Worm (Caenorhabditis elegans) whole organism, early embryonic: ENCODE results near the gene hrpf-2.

Experiments used
- B0310.2 ChIP-seq: sonication (generic microtip); optimal IDR thresholded peaks from 2 replicates; lab custom pipeline; 2016; ENCODE audit warnings: mild to moderate bottlenecking, missing genetic modification characterization, missing compliant biosample characterization
- F13C5.2 ChIP-seq: sonication (generic microtip); optimal IDR thresholded peaks from 2 replicates; lab custom pipeline; 2017; ENCODE audit warnings: mild to moderate bottlenecking, missing genetic modification characterization, inconsistent platforms, missing compliant biosample characterization
- aly-1 ChIP-seq: sonication (generic microtip); optimal IDR thresholded peaks from 2 replicates; lab custom pipeline; 2016; ENCODE audit warnings: missing genetic modification characterization, missing compliant biosample characterization
- ama-1 ChIP-seq: fragments of 150-350 bp; optimal IDR thresholded peaks from 2 replicates; lab custom pipeline; 2014
- ceh-13 ChIP-seq: fragments of 200-800 bp; sonication (Bioruptor generic); optimal IDR thresholded peaks from 2 replicates; lab custom pipeline; 2018; ENCODE audit warnings: mild to moderate bottlenecking, missing genetic modification characterization, missing compliant biosample characterization
- ceh-36 ChIP-seq: sonication (generic microtip); optimal IDR thresholded peaks from 2 replicates; lab custom pipeline; 2016; ENCODE audit warnings: missing genetic modification characterization, inconsistent platforms, missing compliant biosample characterization
- ets-7 ChIP-seq: sonication (generic microtip); optimal IDR thresholded peaks from 2 replicates; lab custom pipeline; 2016; ENCODE audit warnings: missing genotype, missing genetic modification characterization, missing compliant biosample characterization
- flt-1 ChIP-seq: fragments of 200-800 bp; sonication (Bioruptor generic); IDR thresholded peaks from 2 replicates; pipeline ENCODE4 v1.3.6; 2022; ENCODE audit warnings: missing genetic modification characterization, missing compliant biosample characterization
- hmbx-1 ChIP-seq: sonication (generic microtip); optimal IDR thresholded peaks from 2 replicates; lab custom pipeline; 2016; ENCODE audit warnings: mild to moderate bottlenecking, missing genetic modification characterization, missing compliant biosample characterization
- hmg-4 ChIP-seq: fragments of 200-800 bp; sonication (Bioruptor generic); optimal IDR thresholded peaks from 2 replicates; lab custom pipeline; 2018; ENCODE audit warnings: mild to moderate bottlenecking, missing genetic modification characterization, missing compliant biosample characterization
- hnd-1 ChIP-seq: sonication (generic microtip); optimal IDR thresholded peaks from 2 replicates; lab custom pipeline; 2016; ENCODE audit warnings: missing genetic modification characterization, missing compliant biosample characterization
- pes-1 ChIP-seq: fragments of 200-800 bp; sonication (Bioruptor generic); IDR thresholded peaks from 2 replicates; pipeline ENCODE4 v1.3.6; 2022; ENCODE audit warnings: missing genetic modification reagents, missing genetic modification characterization, missing compliant biosample characterization
- scrt-1 ChIP-seq: fragments of 200-800 bp; sonication (Bioruptor generic); IDR thresholded peaks from 2 replicates; pipeline ENCODE4 v1.3.6; 2022; ENCODE audit warnings: missing genetic modification characterization, missing compliant biosample characterization
- sea-1 ChIP-seq: fragments of 200-800 bp; sonication (Bioruptor generic); conservative IDR thresholded peaks from 2 replicates; pipeline ENCODE4 v1.3.6; 2022; ENCODE audit warnings: missing genetic modification characterization, missing compliant biosample characterization
- tbx-11 ChIP-seq: fragments of 200-800 bp; sonication (Bioruptor generic); IDR thresholded peaks from 2 replicates; pipeline ENCODE4 v1.3.6; 2022; ENCODE audit warnings: missing genetic modification characterization, missing compliant biosample characterization
- tbx-37 ChIP-seq: fragments of 200-800 bp; sonication (Bioruptor generic); conservative IDR thresholded peaks from 2 replicates; pipeline ENCODE4 v1.3.6; 2022; ENCODE audit warnings: missing genetic modification reagents, missing genetic modification characterization, missing compliant biosample characterization
- tra-4 ChIP-seq: sonication (generic microtip); optimal IDR thresholded peaks from 2 replicates; lab custom pipeline; 2017; ENCODE audit warnings: missing genetic modification characterization, missing compliant biosample characterization

The hrpf-2 gene

ce11 chrIV:6336748-6337147 is 39.6 kb downstream of the hrpf-2 start:
- TF ChIP-seq hnd-1 (tag; lab: Kevin White, UChicago), result no peak
- no peak for TF ChIP-seq aly-1 (tag; lab: Kevin White, UChicago)
- TF ChIP-seq F13C5.2 (tag; lab: Kevin White, UChicago), result no peak

ce11 chrIV:6335908-6336307 is 40.4 kb downstream of the hrpf-2 start, which contains the start of gene mif-4:
Gene mif-4, minus strand, starts transcription at chrIV:6335994.
- TF ChIP-seq tbx-11 (GFP tag; lab: Robert Waterston, UW) (no peak), ceh-13 (GFP tag; lab: Kevin White, UChicago) (no peak)

- TF ChIP-seq ets-7 (tag; lab: Kevin White, UChicago) (no peak), B0310.2 (no peak), ceh-36 (tag; lab: Kevin White, UChicago) (no peak), aly-1 (tag; lab: Kevin White, UChicago) (no peak), sea-1 (GFP tag; lab: Robert Waterston, UW) (no peak), pes-1 (GFP tag; lab: Robert Waterston, UW) (no peak), hnd-1 (tag; lab: Kevin White, UChicago) (no peak), scrt-1 (GFP tag; lab: Robert Waterston, UW) (no peak), tbx-11 (GFP tag; lab: Robert Waterston, UW) (no peak), ceh-13 (GFP tag; lab: Kevin White, UChicago) (no peak), ama-1 (no peak), tbx-37 (GFP tag; lab: Robert Waterston, UW) (no peak), flt-1 (no peak), F13C5.2 (tag; lab: Kevin White, UChicago) (no peak), tra-4 (tag; lab: Kevin White, UChicago) (no peak), hmbx-1 (tag; lab: Kevin White, UChicago) (no peak), hmg-4 (no peak)
Observed at ce11 chrIV:6333915-6334314, 42.4 kb downstream of the hrpf-2 start, which contains the start of gene blos-2. Gene blos-2, plus strand, starts transcription at chrIV:6334215.

ce11 chrIV:6330790-6331189 is 45.5 kb downstream of the hrpf-2 start:
- TF ChIP-seq hmbx-1 (tag; lab: Kevin White, UChicago) (no peak), ceh-36 (tag; lab: Kevin White, UChicago) (no peak), ceh-13 (GFP tag; lab: Kevin White, UChicago) (no peak), flt-1 (no peak), F13C5.2 (tag; lab: Kevin White, UChicago) (no peak), aly-1 (tag; lab: Kevin White, UChicago) (no peak), pes-1 (GFP tag; lab: Robert Waterston, UW) (no peak), ama-1 (no peak), ets-7 (tag; lab: Kevin White, UChicago) (no peak)

ce11 chrIV:6329339-6329738 is 47.0 kb downstream of the hrpf-2 start, which contains the start of gene seu-1:
Gene seu-1, plus strand, starts transcription at chrIV:6329639.
- TF ChIP-seq aly-1 (tag; lab: Kevin White, UChicago) (no peak), B0310.2 (no peak), sea-1 (GFP tag; lab: Robert Waterston, UW) (no peak), hmbx-1 (tag; lab: Kevin White, UChicago) (no peak), scrt-1 (GFP tag; lab: Robert Waterston, UW) (no peak), tbx-37 (GFP tag; lab: Robert Waterston, UW) (no peak), ets-7 (tag; lab: Kevin White, UChicago) (no peak), flt-1 (no peak), tbx-11 (GFP tag; lab: Robert Waterston, UW) (no peak), pes-1 (GFP tag; lab: Robert Waterston, UW) (no peak), ceh-36 (tag; lab: Kevin White, UChicago) (no peak), tra-4 (tag; lab: Kevin White, UChicago) (no peak), ama-1 (no peak), hmg-4 (no peak), ceh-13 (GFP tag; lab: Kevin White, UChicago) (no peak), F13C5.2 (tag; lab: Kevin White, UChicago) (no peak), hnd-1 (tag; lab: Kevin White, UChicago) (no peak)

- TF ChIP-seq tbx-37 (GFP tag; lab: Robert Waterston, UW) (no peak), hmg-4 (no peak), scrt-1 (GFP tag; lab: Robert Waterston, UW) (no peak), B0310.2 (no peak), pes-1 (GFP tag; lab: Robert Waterston, UW) (no peak), ceh-36 (tag; lab: Kevin White, UChicago) (no peak), ceh-13 (GFP tag; lab: Kevin White, UChicago) (no peak), tbx-11 (GFP tag; lab: Robert Waterston, UW) (no peak)
Observed at ce11 chrIV:6328198-6328597, 48.1 kb downstream of the hrpf-2 start.

- TF ChIP-seq ceh-36 (tag; lab: Kevin White, UChicago) (no peak), tra-4 (tag; lab: Kevin White, UChicago) (no peak), ceh-13 (GFP tag; lab: Kevin White, UChicago) (no peak), scrt-1 (GFP tag; lab: Robert Waterston, UW) (no peak)
Observed at ce11 chrIV:6327363-6328015, 48.8 kb downstream of the hrpf-2 start.

- TF ChIP-seq ceh-36 (tag; lab: Kevin White, UChicago) (no peak), hnd-1 (tag; lab: Kevin White, UChicago) (no peak), tbx-11 (GFP tag; lab: Robert Waterston, UW) (no peak), ceh-13 (GFP tag; lab: Kevin White, UChicago) (no peak), hmg-4 (no peak), aly-1 (tag; lab: Kevin White, UChicago) (no peak), F13C5.2 (tag; lab: Kevin White, UChicago) (no peak), B0310.2 (no peak), ama-1 (no peak), tbx-37 (GFP tag; lab: Robert Waterston, UW) (no peak), ets-7 (tag; lab: Kevin White, UChicago) (no peak)
Observed at ce11 chrIV:6326448-6326847, 49.9 kb downstream of the hrpf-2 start, which contains the start of gene lsm-8. Gene lsm-8, plus strand, starts transcription at chrIV:6326526.
